Fruit fly (Drosophila melanogaster) whole organism, embryonic: ENCODE results near the gene Rpp14b.

Experiments used
- B-H2 ChIP-seq: fragments of 200-800 bp; sonication (Bioruptor generic); optimal IDR thresholded peaks from 2 replicates; lab custom pipeline; 2018; ENCODE audit warnings: missing biosample characterization, mild to moderate bottlenecking, missing genetic modification characterization
- Bdp1 ChIP-seq: fragments of 200-800 bp; sonication (Bioruptor generic); optimal IDR thresholded peaks from 3 replicates; lab custom pipeline; 2016; ENCODE audit warnings: missing biosample characterization, missing genetic modification characterization
- CG10462 ChIP-seq: fragments of 200-800 bp; sonication (Bioruptor generic); optimal IDR thresholded peaks from 2 replicates; lab custom pipeline; 2016; ENCODE audit warnings: missing biosample characterization, missing genetic modification characterization
- CG11560 ChIP-seq: fragments of 200-800 bp; sonication (Bioruptor generic); IDR thresholded peaks from 3 replicates; pipeline ENCODE4 v1.3.6; 2022; ENCODE audit warnings: missing biosample characterization, missing genetic modification characterization
- CG12219 ChIP-seq: fragments of 200-800 bp; sonication (Bioruptor generic); optimal IDR thresholded peaks from 3 replicates; lab custom pipeline; 2018; ENCODE audit warnings: missing biosample characterization, mild to moderate bottlenecking, missing genetic modification characterization
- CG12299 ChIP-seq: fragments of 200-800 bp; sonication (Bioruptor generic); optimal IDR thresholded peaks from 2 replicates; lab custom pipeline; 2018; ENCODE audit warnings: missing biosample characterization, mild to moderate bottlenecking, missing genetic modification characterization
- CG13424 ChIP-seq: fragments of 200-800 bp; sonication (Bioruptor generic); optimal IDR thresholded peaks from 2 replicates; lab custom pipeline; 2019; ENCODE audit warnings: missing biosample characterization, mild to moderate bottlenecking, missing genetic modification characterization, moderate library complexity
- CG14710 ChIP-seq: fragments of 200-800 bp; sonication (Bioruptor generic); optimal IDR thresholded peaks from 3 replicates; lab custom pipeline; 2019; ENCODE audit warnings: missing biosample characterization, mild to moderate bottlenecking, missing genetic modification characterization, moderate library complexity
- CG15514 ChIP-seq: fragments of 200-800 bp; sonication (Bioruptor generic); optimal IDR thresholded peaks from 3 replicates; lab custom pipeline; 2017; ENCODE audit warnings: missing biosample characterization, missing genetic modification characterization, mild to moderate bottlenecking, moderate library complexity, missing genetic modification reagents
- CG18476 ChIP-seq: fragments of 200-800 bp; sonication (Bioruptor generic); optimal IDR thresholded peaks from 2 replicates; lab custom pipeline; 2016; ENCODE audit warnings: missing biosample characterization, mild to moderate bottlenecking, missing genetic modification characterization
- CG3726 ChIP-seq: fragments of 200-800 bp; sonication (Bioruptor generic); IDR thresholded peaks from 3 replicates; pipeline ENCODE4, ENCODE4 v1.3.6; 2022; ENCODE audit warnings: missing biosample characterization, missing genetic modification characterization
- CG9876 ChIP-seq: fragments of 200-800 bp; sonication (Bioruptor generic); optimal IDR thresholded peaks from 2 replicates; lab custom pipeline; 2016; ENCODE audit warnings: missing biosample characterization, missing genetic modification characterization
- Dfd ChIP-seq, 2 experiments: fragments of >200 bp; optimal IDR thresholded peaks; 2 replicates each; lab custom pipeline; 2017; ENCODE audit warnings: missing biosample characterization in 2 of 2, missing genetic modification characterization in 2 of 2
- Drgx ChIP-seq: fragments of 200-800 bp; sonication (Bioruptor generic); IDR thresholded peaks from 2 replicates; pipeline ENCODE4 v1.3.6; 2022; ENCODE audit warnings: missing biosample characterization, missing genetic modification characterization
- ERR ChIP-seq: fragments of 200-800 bp; sonication (Bioruptor generic); optimal IDR thresholded peaks from 2 replicates; lab custom pipeline; 2016; ENCODE audit warnings: missing biosample characterization, missing genetic modification characterization
- Fer1 ChIP-seq: fragments of 200-800 bp; sonication (Bioruptor generic); optimal IDR thresholded peaks from 2 replicates; lab custom pipeline; 2017; ENCODE audit warnings: missing biosample characterization, mild to moderate bottlenecking, missing genetic modification characterization
- HLH54F ChIP-seq: fragments of 200-800 bp; sonication (Bioruptor generic); optimal IDR thresholded peaks from 3 replicates; lab custom pipeline; 2016; ENCODE audit warnings: missing biosample characterization, missing genetic modification characterization
- HLHmδ ChIP-seq: fragments of 200-800 bp; sonication (Bioruptor generic); optimal IDR thresholded peaks from 2 replicates; lab custom pipeline; 2018; ENCODE audit warnings: missing biosample characterization, mild to moderate bottlenecking, missing genetic modification characterization, moderate library complexity
- Hey ChIP-seq: fragments of 200-800 bp; sonication (Bioruptor generic); optimal IDR thresholded peaks from 3 replicates; lab custom pipeline; 2018; ENCODE audit warnings: missing biosample characterization, mild to moderate bottlenecking, missing genetic modification characterization
- Hmr ChIP-seq: fragments of 200-800 bp; sonication (Bioruptor generic); optimal IDR thresholded peaks from 3 replicates; lab custom pipeline; 2017; ENCODE audit warnings: mild to moderate bottlenecking, missing biosample characterization, missing genetic modification reagents, missing genetic modification characterization
- Kr ChIP-seq: fragments of 200-800 bp; sonication (Bioruptor generic); optimal IDR thresholded peaks from 2 replicates; lab custom pipeline; 2017; ENCODE audit warnings: missing biosample characterization, mild to moderate bottlenecking, missing genetic modification characterization
- MBD-R2 ChIP-seq: fragments of 200-800 bp; sonication (Bioruptor generic); IDR thresholded peaks from 2 replicates; pipeline ENCODE4 v1.3.6; 2022; ENCODE audit warnings: missing biosample characterization, missing genetic modification characterization
- Max ChIP-seq: fragments of 200-800 bp; sonication (Bioruptor generic); optimal IDR thresholded peaks from 2 replicates; lab custom pipeline; 2016; ENCODE audit warnings: missing biosample characterization, mild to moderate bottlenecking, missing genetic modification characterization
- NK7.1 ChIP-seq: fragments of 200-800 bp; sonication (Bioruptor generic); optimal IDR thresholded peaks from 3 replicates; lab custom pipeline; 2016; ENCODE audit warnings: missing biosample characterization, missing genetic modification characterization
- Nf-YC ChIP-seq: fragments of 200-800 bp; optimal IDR thresholded peaks from 3 replicates; lab custom pipeline; 2019; ENCODE audit warnings: missing biosample characterization, mild to moderate bottlenecking, missing genetic modification characterization, moderate library complexity
- Opbp ChIP-seq: fragments of 200-800 bp; sonication (Bioruptor generic); IDR thresholded peaks from 3 replicates; pipeline ENCODE4 v1.3.6; 2022; ENCODE audit warnings: missing biosample characterization, missing genetic modification characterization; ENCODE audit not compliant: partially characterized antibody
- Ptx1 ChIP-seq: fragments of 200-800 bp; sonication (Bioruptor generic); IDR thresholded peaks from 2 replicates; pipeline ENCODE4 v1.3.6; 2022; ENCODE audit warnings: missing biosample characterization, missing genetic modification characterization
- Rfx ChIP-seq: fragments of 200-800 bp; sonication (Bioruptor generic); IDR thresholded peaks from 2 replicates; pipeline ENCODE4 v1.3.6; 2022; ENCODE audit warnings: missing biosample characterization, missing genetic modification characterization
- TFAM ChIP-seq: fragments of 200-800 bp; sonication (Bioruptor generic); optimal IDR thresholded peaks from 2 replicates; lab custom pipeline; 2017; ENCODE audit warnings: missing biosample characterization, missing genetic modification characterization, inconsistent platforms
- Trl ChIP-seq, 3 experiments: fragments of >200 bp in 2 of 3; fragments of 200-800 bp in 1 of 3; sonication (Bioruptor generic) in 1 of 3; optimal IDR thresholded peaks; 2 replicates in 1 of 3; 3 replicates in 2 of 3; lab custom pipeline; 2016 to 2017; ENCODE audit warnings: missing biosample characterization in 1 of 3, missing genetic modification characterization in 1 of 3
- ato ChIP-seq: fragments of 200-800 bp; sonication (Bioruptor generic); IDR thresholded peaks from 2 replicates; pipeline ENCODE4 v1.3.6; 2022; ENCODE audit warnings: missing biosample characterization, missing genetic modification characterization; ENCODE audit not compliant: partially characterized antibody
- bcd ChIP-seq: fragments of 200-800 bp; sonication (Bioruptor generic); optimal IDR thresholded peaks from 2 replicates; lab custom pipeline; 2017; ENCODE audit warnings: missing biosample characterization, mild to moderate bottlenecking, missing genetic modification characterization
- cato ChIP-seq: fragments of 200-800 bp; sonication (Bioruptor generic); optimal IDR thresholded peaks from 2 replicates; lab custom pipeline; 2016; ENCODE audit warnings: missing biosample characterization, missing genetic modification characterization, borderline replicate concordance
- disco-r ChIP-seq: fragments of 200-800 bp; sonication (Bioruptor generic); optimal IDR thresholded peaks from 2 replicates; lab custom pipeline; 2016; ENCODE audit warnings: missing biosample characterization, missing genetic modification characterization
- dm ChIP-seq: fragments of 200-800 bp; sonication (Bioruptor generic); optimal IDR thresholded peaks from 3 replicates; lab custom pipeline; 2016; ENCODE audit warnings: missing biosample characterization, missing genetic modification characterization
- ftz-f1 ChIP-seq: fragments of 200-800 bp; sonication (Bioruptor generic); optimal IDR thresholded peaks from 2 replicates; lab custom pipeline; 2016; ENCODE audit warnings: missing biosample characterization, missing genetic modification characterization
- gcm2 ChIP-seq: fragments of 200-800 bp; sonication (Bioruptor generic); optimal IDR thresholded peaks from 2 replicates; lab custom pipeline; 2016; ENCODE audit warnings: missing biosample characterization, missing genetic modification characterization
- h ChIP-seq: fragments of >200 bp; optimal IDR thresholded peaks from 2 replicates; lab custom pipeline; 2017
- hkb ChIP-seq, 2 experiments: fragments of 200-800 bp in 1 of 2; fragments of >200 bp in 1 of 2; sonication (Bioruptor generic) in 1 of 2; IDR thresholded peaks in 1 of 2; optimal IDR thresholded peaks in 1 of 2; 2 replicates each; pipeline versions ENCODE4 v1.3.6 to Lab custom; 2017 to 2022; ENCODE audit warnings: missing biosample characterization in 1 of 2, missing genetic modification characterization in 1 of 2
- klu ChIP-seq: fragments of 200-800 bp; sonication (Bioruptor generic); IDR thresholded peaks from 2 replicates; pipeline ENCODE4 v1.3.6; 2022; ENCODE audit warnings: missing biosample characterization, missing genetic modification characterization
- sim ChIP-seq: fragments of 200-800 bp; sonication (Bioruptor generic); IDR thresholded peaks from 2 replicates; pipeline ENCODE4 v1.3.6; 2022; ENCODE audit warnings: missing biosample characterization, missing genetic modification characterization
- so ChIP-seq: fragments of 200-800 bp; sonication (Bioruptor generic); IDR thresholded peaks from 3 replicates; pipeline ENCODE4 v1.3.6; 2022; ENCODE audit warnings: missing biosample characterization, missing genetic modification characterization
- sqz ChIP-seq: fragments of 200-800 bp; sonication (Bioruptor generic); optimal IDR thresholded peaks from 3 replicates; lab custom pipeline; 2018; ENCODE audit warnings: missing biosample characterization, mild to moderate bottlenecking, missing genetic modification characterization
- tio ChIP-seq: fragments of 200-800 bp; sonication (Bioruptor generic); optimal IDR thresholded peaks from 2 replicates; lab custom pipeline; 2017; ENCODE audit warnings: missing biosample characterization, missing genetic modification characterization, inconsistent platforms
- tx ChIP-seq: fragments of 200-800 bp; sonication (Bioruptor generic); optimal IDR thresholded peaks from 2 replicates; lab custom pipeline; 2016; ENCODE audit warnings: missing biosample characterization, missing genetic modification characterization
- vvl ChIP-seq: fragments of 200-800 bp; sonication (Bioruptor generic); IDR thresholded peaks from 2 replicates; pipeline ENCODE4 v1.3.6; 2022; ENCODE audit warnings: missing biosample characterization, missing genetic modification characterization

Rpp14b gene

dm6 chr3R:30043139-30043744 is 12.5 kb upstream of the Rpp14b start, which contains the start of gene Sry-delta (continued):
- TF ChIP-seq Opbp (GFP tag; lab: Robert Waterston, UW): peak; percentile 87
- peak; percentile 67 for TF ChIP-seq CG10462 (GFP tag; lab: Kevin White, UChicago)
- TF ChIP-seq tx: peak; percentile 83
- peak; percentile 92 for TF ChIP-seq CG9876 (GFP tag; lab: Kevin White, UChicago)
- peak; percentile 82 for TF ChIP-seq dm
- TF ChIP-seq CG15514 (GFP tag; lab: Kevin White, UChicago): peak; percentile 91
- TF ChIP-seq disco-r (GFP tag; lab: Kevin White, UChicago): peak; percentile 57
- TF ChIP-seq Bdp1 (GFP tag; lab: Kevin White, UChicago): peak; percentile 73
- peak; percentile 79 for TF ChIP-seq ftz-f1 (GFP tag; lab: Kevin White, UChicago)
- TF ChIP-seq CG3726 (GFP tag; lab: Robert Waterston, UW): 0 out of 3 replicates have a peak, but pooled peaks have one; percentile 49
- TF ChIP-seq tio (GFP tag; lab: Kevin White, UChicago): no peak
- TF ChIP-seq B-H2 (GFP tag; lab: Kevin White, UChicago): peak; percentile 90
- peak; percentile 92 for TF ChIP-seq Rfx (GFP tag; lab: Robert Waterston, UW)
- peak; percentile 69 for TF ChIP-seq NK7.1 (GFP tag; lab: Kevin White, UChicago)
- no peak for TF ChIP-seq h (lab: Kevin White, UChicago)
- peak; percentile 13 for TF ChIP-seq gcm2 (GFP tag; lab: Kevin White, UChicago)
- peak; percentile 13 for TF ChIP-seq TFAM (GFP tag; lab: Kevin White, UChicago)
- peak; percentile 63 for TF ChIP-seq Nf-YC (tag; lab: Kevin White, UChicago)
- TF ChIP-seq bcd (GFP tag; lab: Kevin White, UChicago): no peak
- peak; percentile 90 for TF ChIP-seq vvl (GFP tag; lab: Robert Waterston, UW)

dm6 chr3R:30046029-30047001 is 9.4 kb upstream of the Rpp14b start, which contains the start of the genes RpL32 and CG7943:
TSS of gene RpL32 (minus strand) at chr3R:30046161.
TSS of gene CG7943 (plus strand) at chr3R:30046470.
- TF ChIP-seq sim (GFP tag; lab: Robert Waterston, UW): peak; percentile 81
- TF ChIP-seq HLH54F (GFP tag; lab: Kevin White, UChicago): peak; percentile 90
- TF ChIP-seq CG14710: peak; percentile 96
- TF ChIP-seq CG12299 (tag; lab: Kevin White, UChicago): peak; percentile 84
- peak; percentile 82 for TF ChIP-seq HLHmδ (GFP tag; lab: Kevin White, UChicago)
- TF ChIP-seq ato: peak; percentile 100
- TF ChIP-seq Fer1 (GFP tag; lab: Kevin White, UChicago): peak; percentile 95
- peak; percentile 20 for TF ChIP-seq Kr
- TF ChIP-seq CG9876 (GFP tag; lab: Kevin White, UChicago): peak; percentile 97
- TF ChIP-seq Max (GFP tag; lab: Kevin White, UChicago): peak; percentile 97
- TF ChIP-seq sqz (GFP tag; lab: Kevin White, UChicago): peak; percentile 85
- TF ChIP-seq klu: peak; percentile 88
- peak; percentile 98 for TF ChIP-seq so
- TF ChIP-seq Drgx: peak; percentile 87
- TF ChIP-seq Trl (optimal IDR thresholded peaks at IDR 0.05; lab: Kevin White, UChicago): no peak
- TF ChIP-seq Trl (GFP tag; optimal IDR thresholded peaks at IDR 0.05; lab: Kevin White, UChicago): peak; percentile 98
- peak; percentile 95 for TF ChIP-seq Ptx1
- TF ChIP-seq CG13424 (tag; lab: Kevin White, UChicago): peak; percentile 83
- TF ChIP-seq CG12219 (GFP tag; lab: Kevin White, UChicago): peak; percentile 77
- TF ChIP-seq Dfd (GFP tag; optimal IDR thresholded peaks at IDR 0.05; lab: Kevin White, UChicago): no peak
- TF ChIP-seq cato (GFP tag; lab: Kevin White, UChicago): peak; percentile 74
- peak; percentile 96 for TF ChIP-seq Hmr (GFP tag; lab: Kevin White, UChicago)
- peak; percentile 94 for TF ChIP-seq CG18476 (GFP tag; lab: Kevin White, UChicago)
- TF ChIP-seq hkb (optimal IDR thresholded peaks at IDR 0.05; lab: Kevin White, UChicago): peak; percentile 62
- peak; percentile 96 for TF ChIP-seq hkb (GFP tag; IDR thresholded peaks at IDR 0.05; lab: Robert Waterston, UW)
- TF ChIP-seq Hey (tag; lab: Kevin White, UChicago): peak; percentile 89
- TF ChIP-seq ERR (GFP tag; lab: Kevin White, UChicago): peak; percentile 91
- TF ChIP-seq CG11560 (tag; lab: Robert Waterston, UW): peak; percentile 84
- TF ChIP-seq MBD-R2: peak; percentile 89
